Worm (Caenorhabditis elegans) whole organism, L4 larva: Measurements from ENCODE around the gene C08B6.10.

ENCODE experiments used
- D1046.2 ChIP-seq: fragments of 200-800 bp; sonication (Bioruptor generic); IDR thresholded peaks from 2 replicates; pipeline ENCODE4 v1.3.6; 2022; ENCODE audit warnings: missing genetic modification characterization, missing compliant biosample characterization
- F26F4.8 ChIP-seq: fragments of 200-800 bp; sonication (Bioruptor generic); conservative IDR thresholded peaks from 2 replicates; pipeline ENCODE4 v1.3.6; 2022; ENCODE audit warnings: missing genetic modification characterization, missing compliant biosample characterization
- F37D6.2 ChIP-seq: sonication (generic microtip); optimal IDR thresholded peaks from 2 replicates; lab custom pipeline; 2016; ENCODE audit warnings: mild to moderate bottlenecking, missing genetic modification characterization, missing compliant biosample characterization
- F44E2.7 ChIP-seq: fragments of 200-800 bp; sonication (Bioruptor generic); IDR thresholded peaks from 2 replicates; pipeline ENCODE4 v2.1.2; 2022; ENCODE audit warnings: missing genetic modification characterization, missing compliant biosample characterization
- F49E8.2 ChIP-seq: sonication (generic microtip); optimal IDR thresholded peaks from 2 replicates; lab custom pipeline; 2016; ENCODE audit warnings: missing compliant biosample characterization, mild to moderate bottlenecking, missing genetic modification characterization, borderline replicate concordance
- R02D3.7 ChIP-seq: fragments of 150-350 bp; sonication (generic microtip); optimal IDR thresholded peaks from 3 replicates; lab custom pipeline; 2014; ENCODE audit warnings: missing biosample characterization, missing genetic modification characterization
- T26A8.4 ChIP-seq: fragments of 200-800 bp; sonication (Bioruptor generic); IDR thresholded peaks from 2 replicates; pipeline ENCODE4 v1.3.6; 2022; ENCODE audit warnings: missing genetic modification characterization, missing compliant biosample characterization
- Y5F2A.4 ChIP-seq: fragments of 200-800 bp; sonication (Bioruptor generic); optimal IDR thresholded peaks from 2 replicates; lab custom pipeline; 2018; ENCODE audit warnings: mild to moderate bottlenecking, missing genetic modification characterization, missing compliant biosample characterization
- Y75B8A.6 ChIP-seq: fragments of 200-800 bp; sonication (Bioruptor generic); IDR thresholded peaks from 2 replicates; pipeline ENCODE4 v1.3.6; 2022; ENCODE audit warnings: missing genetic modification reagents, missing genetic modification characterization, missing compliant biosample characterization
- arid-1 ChIP-seq: fragments of 200-800 bp; sonication (Bioruptor generic); conservative IDR thresholded peaks from 2 replicates; pipeline ENCODE4 v1.3.6; 2022; ENCODE audit warnings: missing genetic modification reagents, missing genetic modification characterization, missing compliant biosample characterization
- attf-4 ChIP-seq: sonication (generic microtip); optimal IDR thresholded peaks from 3 replicates; lab custom pipeline; 2017; ENCODE audit warnings: missing biosample characterization, missing genetic modification characterization
- ceh-20 ChIP-seq: fragments of 200-800 bp; sonication (Bioruptor generic); IDR thresholded peaks from 2 replicates; pipeline ENCODE4 v1.3.6; 2022; ENCODE audit warnings: missing genetic modification reagents, missing genetic modification characterization, missing compliant biosample characterization
- ceh-28 ChIP-seq: fragments of 150-350 bp; optimal IDR thresholded peaks from 2 replicates; lab custom pipeline; 2014; ENCODE audit warnings: missing biosample characterization, missing genetic modification reagents, missing genetic modification characterization
- ceh-32 ChIP-seq: sonication (generic microtip); optimal IDR thresholded peaks from 2 replicates; lab custom pipeline; 2016; ENCODE audit warnings: mild to moderate bottlenecking, missing genetic modification characterization, missing compliant biosample characterization; ENCODE audit not compliant: poor library complexity
- ceh-44 ChIP-seq: fragments of 200-800 bp; sonication (Bioruptor generic); IDR thresholded peaks from 2 replicates; pipeline ENCODE4 v1.3.6; 2022; ENCODE audit warnings: missing genetic modification reagents, missing genetic modification characterization, missing compliant biosample characterization
- cey-2 ChIP-seq: sonication (generic microtip); optimal IDR thresholded peaks from 3 replicates; lab custom pipeline; 2017; ENCODE audit warnings: missing genetic modification characterization, mild to moderate bottlenecking, missing compliant biosample characterization, antibody characterized with exemption, borderline replicate concordance; ENCODE audit not compliant: insufficient read depth
- daf-19 ChIP-seq: fragments of 200-800 bp; sonication (Bioruptor generic); conservative IDR thresholded peaks from 2 replicates; pipeline ENCODE4 v1.3.6; 2022; ENCODE audit warnings: missing genetic modification characterization, missing compliant biosample characterization
- dmd-6 ChIP-seq: fragments of 200-800 bp; sonication (Bioruptor generic); IDR thresholded peaks from 2 replicates; pipeline ENCODE4 v1.3.6; 2022; ENCODE audit warnings: missing genetic modification reagents, missing genetic modification characterization, missing compliant biosample characterization
- dmd-9 ChIP-seq: fragments of 200-800 bp; sonication (Bioruptor generic); IDR thresholded peaks from 2 replicates; pipeline ENCODE4 v1.3.6; 2022; ENCODE audit warnings: missing genetic modification reagents, missing genetic modification characterization, missing compliant biosample characterization
- dve-1 ChIP-seq: sonication (generic microtip); optimal IDR thresholded peaks from 2 replicates; lab custom pipeline; 2017; ENCODE audit warnings: antibody characterized with exemption, mild to moderate bottlenecking, missing genetic modification characterization, missing compliant biosample characterization; ENCODE audit not compliant: insufficient read depth
- fkh-10 ChIP-seq: fragments of 150-350 bp; optimal IDR thresholded peaks from 2 replicates; lab custom pipeline; 2014; ENCODE audit warnings: missing biosample characterization, missing genetic modification reagents, missing genetic modification characterization
- gei-8 ChIP-seq: fragments of 200-800 bp; sonication (Bioruptor generic); optimal IDR thresholded peaks from 2 replicates; lab custom pipeline; 2018; ENCODE audit warnings: mild to moderate bottlenecking, missing genetic modification characterization, missing compliant biosample characterization
- hlh-30 ChIP-seq: sonication (generic microtip); optimal IDR thresholded peaks from 2 replicates; lab custom pipeline; 2017; ENCODE audit warnings: antibody characterized with exemption, mild to moderate bottlenecking, missing genetic modification characterization, missing compliant biosample characterization; ENCODE audit not compliant: insufficient read depth
- lin-13 ChIP-seq: fragments of 150-350 bp; optimal IDR thresholded peaks from 2 replicates; lab custom pipeline; 2014; ENCODE audit warnings: missing biosample characterization, missing genetic modification reagents, missing genetic modification characterization
- lin-39 ChIP-seq: fragments of 150-350 bp; optimal IDR thresholded peaks from 2 replicates; lab custom pipeline; 2014; ENCODE audit warnings: missing biosample characterization, missing genetic modification reagents, missing genetic modification characterization
- mdt-29 ChIP-seq: fragments of 200-800 bp; sonication (Bioruptor generic); IDR thresholded peaks from 2 replicates; pipeline ENCODE4 v1.3.6; 2022; ENCODE audit warnings: missing genetic modification reagents, missing genetic modification characterization, missing compliant biosample characterization
- mep-1 ChIP-seq: fragments of 150-350 bp; sonication (generic microtip); optimal IDR thresholded peaks from 3 replicates; lab custom pipeline; 2014; ENCODE audit warnings: missing biosample characterization, missing genetic modification characterization
- mxl-2 ChIP-seq: fragments of 200-800 bp; sonication (Bioruptor generic); conservative IDR thresholded peaks from 2 replicates; pipeline ENCODE4 v1.3.6; 2022; ENCODE audit warnings: missing genetic modification reagents, missing genetic modification characterization, missing compliant biosample characterization
- mxl-3 ChIP-seq: fragments of 200-800 bp; sonication (Bioruptor generic); optimal IDR thresholded peaks from 2 replicates; lab custom pipeline; 2018; ENCODE audit warnings: mild to moderate bottlenecking, missing genetic modification characterization, missing compliant biosample characterization
- nhr-111 ChIP-seq: fragments of 200-800 bp; sonication (Bioruptor generic); optimal IDR thresholded peaks from 2 replicates; lab custom pipeline; 2018; ENCODE audit warnings: mild to moderate bottlenecking, missing genetic modification characterization, missing compliant biosample characterization
- nhr-25 ChIP-seq: sonication (generic microtip); optimal IDR thresholded peaks from 2 replicates; lab custom pipeline; 2017; ENCODE audit warnings: missing genetic modification characterization, mild to moderate bottlenecking, missing compliant biosample characterization, antibody characterized with exemption, moderate library complexity, borderline replicate concordance; ENCODE audit not compliant: insufficient read depth
- nhr-41 ChIP-seq: fragments of 200-800 bp; sonication (Bioruptor generic); IDR thresholded peaks from 2 replicates; pipeline ENCODE4 v1.3.6; 2022; ENCODE audit warnings: missing genetic modification reagents, missing genetic modification characterization, missing compliant biosample characterization
- nhr-48 ChIP-seq: sonication (generic microtip); optimal IDR thresholded peaks from 2 replicates; lab custom pipeline; 2016; ENCODE audit warnings: mild to moderate bottlenecking, missing genetic modification characterization, missing compliant biosample characterization
- nhr-77 ChIP-seq: fragments of 150-350 bp; optimal IDR thresholded peaks from 2 replicates; lab custom pipeline; 2014; ENCODE audit warnings: missing biosample characterization, missing genetic modification characterization
- pha-4 ChIP-seq, 2 experiments: fragments of 150-350 bp in 1 of 2; fragments of 200-800 bp in 1 of 2; sonication (Bioruptor generic) in 1 of 2; IDR thresholded peaks in 1 of 2; optimal IDR thresholded peaks in 1 of 2; 2 replicates each; pipeline versions ENCODE4 v1.3.6 to Lab custom; 2014 to 2022; ENCODE audit warnings: missing genetic modification characterization in 2 of 2, missing genetic modification reagents in 2 of 2, missing biosample characterization in 1 of 2, missing compliant biosample characterization in 1 of 2
- pqm-1 ChIP-seq: sonication (generic microtip); optimal IDR thresholded peaks from 2 replicates; lab custom pipeline; 2017; ENCODE audit warnings: missing biosample characterization, missing genetic modification characterization
- sdz-12 ChIP-seq: fragments of 200-800 bp; sonication (Bioruptor generic); optimal IDR thresholded peaks from 2 replicates; lab custom pipeline; 2018; ENCODE audit warnings: mild to moderate bottlenecking, missing genetic modification characterization, missing compliant biosample characterization
- spr-3 ChIP-seq: fragments of 200-800 bp; sonication (Bioruptor generic); optimal IDR thresholded peaks from 2 replicates; lab custom pipeline; 2018; ENCODE audit warnings: mild to moderate bottlenecking, missing genetic modification characterization, missing compliant biosample characterization
- unc-62 ChIP-seq, 3 experiments: fragments of 150-350 bp in 1 of 3; sonication (generic microtip); optimal IDR thresholded peaks in 2 of 3; peaks in 1 of 3; 1 replicate in 1 of 3; 2 replicates in 2 of 3; lab custom pipeline; 2014 to 2017; ENCODE audit warnings: missing biosample characterization in 3 of 3, missing genetic modification characterization in 3 of 3, missing genetic modification reagents in 3 of 3, missing genotype in 1 of 3
- vab-7 ChIP-seq: fragments of 200-800 bp; sonication (Bioruptor generic); IDR thresholded peaks from 2 replicates; pipeline ENCODE4 v1.3.6; 2022; ENCODE audit warnings: missing genetic modification reagents, missing genetic modification characterization, missing compliant biosample characterization
- zag-1 ChIP-seq: fragments of 150-350 bp; optimal IDR thresholded peaks from 2 replicates; lab custom pipeline; 2014; ENCODE audit warnings: missing biosample characterization, missing genetic modification characterization
- zfp-3 ChIP-seq: fragments of 200-800 bp; sonication (Bioruptor generic); conservative IDR thresholded peaks from 2 replicates; pipeline ENCODE4 v1.3.6; 2022; ENCODE audit warnings: missing genetic modification reagents, missing genetic modification characterization, missing compliant biosample characterization

The C08B6.10 gene

DNA sequence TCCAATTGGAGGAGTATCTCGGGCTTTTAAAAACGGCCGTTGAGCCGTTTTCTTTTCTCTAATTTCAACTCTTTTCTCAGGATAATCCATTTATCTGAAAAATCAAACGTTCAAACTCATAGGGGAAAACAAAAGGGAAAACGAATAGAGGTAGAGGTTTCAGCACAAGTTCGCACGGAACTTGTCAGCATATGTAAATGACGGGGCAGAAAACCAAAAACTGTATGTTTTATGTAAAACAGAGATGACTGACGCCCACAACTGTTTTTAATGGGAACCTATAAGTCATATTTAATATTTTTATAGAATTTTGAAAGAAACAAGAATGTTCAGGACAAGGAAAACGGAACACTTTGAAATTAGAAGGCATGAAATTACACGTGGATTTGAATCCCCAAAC, 41.1 kb downstream of the C08B6.10 start, which contains the start of gene C51E3.6 (continued):
- no peak for TF ChIP-seq pqm-1

DNA sequence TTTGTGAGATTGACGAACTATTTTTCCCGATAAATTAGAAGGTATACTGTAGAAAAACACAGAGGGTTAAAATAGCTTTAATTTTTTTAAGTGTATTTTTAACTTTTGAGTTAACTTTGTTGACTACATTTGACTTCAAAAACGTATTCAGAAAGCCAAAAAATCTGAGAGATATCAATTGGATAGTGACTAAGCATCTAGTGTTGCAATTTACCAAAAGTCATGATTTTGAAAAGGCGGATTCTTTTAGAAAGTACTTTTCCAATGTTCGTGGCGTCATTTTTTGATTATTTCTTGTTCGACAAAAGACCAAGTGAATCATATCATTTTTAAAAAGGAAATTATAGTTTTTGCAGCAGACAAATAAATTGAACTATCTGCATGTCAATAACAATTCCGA, 43.6 kb downstream of the C08B6.10 start:
- no peak for TF ChIP-seq pha-4 (GFP tag; IDR thresholded peaks at IDR 0.05; lab: Robert Waterston, UW)
- TF ChIP-seq pha-4 (tag; optimal IDR thresholded peaks at IDR 0.05; lab: Kevin White, UChicago), result no peak
- TF ChIP-seq lin-13 (GFP tag; lab: Kevin White, UChicago), result peak; percentile 24
- no peak for TF ChIP-seq zag-1 (tag; lab: Kevin White, UChicago)
- no peak for TF ChIP-seq Y5F2A.4 (GFP tag; lab: Kevin White, UChicago)
- no peak for TF ChIP-seq mdt-29 (GFP tag; lab: Robert Waterston, UW)
- no peak for TF ChIP-seq nhr-111 (GFP tag; lab: Kevin White, UChicago)
- TF ChIP-seq mep-1 (tag; lab: Kevin White, UChicago), result peak; percentile 49
- no peak for TF ChIP-seq T26A8.4 (GFP tag; lab: Robert Waterston, UW)
- TF ChIP-seq dmd-9 (GFP tag; lab: Robert Waterston, UW), result no peak

DNA sequence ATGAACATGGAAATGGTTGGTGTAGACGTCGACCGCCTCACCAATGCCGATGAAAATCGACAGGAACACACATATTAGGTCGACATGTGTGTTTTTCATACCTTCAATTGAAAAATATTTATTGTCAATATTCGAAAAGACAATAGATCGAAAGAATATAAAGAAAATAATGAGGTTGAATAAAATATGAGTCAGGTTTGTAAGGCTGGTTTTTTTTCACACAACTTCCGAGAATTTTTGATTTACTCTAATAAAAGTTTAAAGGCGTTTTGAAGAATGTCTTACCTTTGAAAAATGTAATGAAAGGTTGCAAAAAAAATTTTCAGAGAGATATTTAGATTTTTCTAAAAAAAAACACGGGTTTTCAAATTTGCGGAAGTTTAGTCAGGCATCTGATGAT, 48.4 kb downstream of the C08B6.10 start, which contains the start of gene egl-3:
Gene egl-3, minus strand, starts transcription at position 101 of the 400 bp plus-strand sequence.
- TF ChIP-seq F37D6.2 (tag; lab: Kevin White, UChicago) (no peak), unc-62 (GFP tag; optimal IDR thresholded peaks at IDR 0.05 in 1 of 2; lab: Kevin White, UChicago) (peak in 1 of 2 experiments; percentile 26), unc-62 (tag; optimal IDR thresholded peaks at IDR 0.05; lab: Kevin White, UChicago) (no peak)

DNA sequence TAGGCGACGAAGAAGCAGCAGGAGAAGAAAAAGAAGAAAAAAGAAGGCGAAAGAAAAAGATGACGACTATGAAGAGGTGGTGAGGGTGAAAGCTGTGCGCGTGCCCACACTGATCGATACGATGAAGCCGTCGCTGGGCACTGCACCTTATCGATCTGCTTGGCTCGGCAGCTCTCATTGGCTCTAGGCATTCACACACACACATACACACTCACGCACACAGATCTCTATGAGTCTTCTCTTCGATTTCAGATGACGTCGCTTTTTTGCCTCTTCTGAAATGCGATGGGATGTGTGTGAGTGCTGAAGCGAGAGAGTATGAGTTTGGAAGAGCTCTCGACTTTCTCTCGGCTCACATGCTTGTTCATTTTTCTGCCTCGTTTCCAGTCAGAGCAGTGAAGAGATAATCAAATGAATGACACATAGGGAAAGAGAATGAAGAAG, 49.4 kb downstream of the C08B6.10 start:
- TF ChIP-seq zfp-3 (GFP tag; lab: Robert Waterston, UW), result no peak
- no peak for TF ChIP-seq lin-39 (tag; lab: Kevin White, UChicago)
- no peak for TF ChIP-seq gei-8
- TF ChIP-seq zag-1 (tag; lab: Kevin White, UChicago), result peak; percentile 20
- no peak for TF ChIP-seq cey-2
- TF ChIP-seq hlh-30 (tag; lab: Kevin White, UChicago), result peak; percentile 73
- TF ChIP-seq dve-1 (tag; lab: Kevin White, UChicago), result no peak
- TF ChIP-seq R02D3.7, result no peak
- peak; percentile 47 for TF ChIP-seq dmd-6 (GFP tag; lab: Robert Waterston, UW)
- no peak for TF ChIP-seq nhr-41 (GFP tag; lab: Robert Waterston, UW)
- no peak for TF ChIP-seq F44E2.7 (GFP tag; lab: Robert Waterston, UW)
- peak; percentile 25 for TF ChIP-seq nhr-48 (tag; lab: Kevin White, UChicago)
- no peak for TF ChIP-seq mxl-2 (GFP tag; lab: Robert Waterston, UW)
- TF ChIP-seq attf-4 (tag; lab: Kevin White, UChicago), result no peak
- peak; percentile 78 for TF ChIP-seq ceh-28 (tag; lab: Kevin White, UChicago)
- no peak for TF ChIP-seq Y5F2A.4 (GFP tag; lab: Kevin White, UChicago)
- no peak for TF ChIP-seq T26A8.4 (GFP tag; lab: Robert Waterston, UW)
- TF ChIP-seq F49E8.2 (tag; lab: Kevin White, UChicago), result no peak
- peak; percentile 28 for TF ChIP-seq mxl-3 (GFP tag; lab: Kevin White, UChicago)
- no peak for TF ChIP-seq nhr-77
- TF ChIP-seq ceh-20 (GFP tag; lab: Robert Waterston, UW), result peak; percentile 58; the same call in 1 of the 2 replicates
- 0 out of 2 replicates have a peak, but pooled peaks have one; percentile 31 for TF ChIP-seq arid-1 (GFP tag; lab: Robert Waterston, UW)
- TF ChIP-seq fkh-10 (GFP tag; lab: Kevin White, UChicago), result peak; percentile 98
- no peak for TF ChIP-seq nhr-25 (tag; lab: Kevin White, UChicago)
- TF ChIP-seq D1046.2 (GFP tag; lab: Robert Waterston, UW), result no peak
- TF ChIP-seq ceh-44, result no peak
- TF ChIP-seq F26F4.8, result no peak
- no peak for TF ChIP-seq nhr-111 (GFP tag; lab: Kevin White, UChicago)
- TF ChIP-seq ceh-32 (tag; lab: Kevin White, UChicago), result no peak
- TF ChIP-seq lin-13 (GFP tag; lab: Kevin White, UChicago), result no peak
- 0 out of 2 replicates have a peak, but pooled peaks have one; percentile 33 for TF ChIP-seq vab-7 (GFP tag; lab: Robert Waterston, UW)
- TF ChIP-seq Y75B8A.6 (GFP tag; lab: Robert Waterston, UW), result no peak
- no peak for TF ChIP-seq spr-3
- TF ChIP-seq daf-19, result no peak
- TF ChIP-seq sdz-12 (GFP tag; lab: Kevin White, UChicago), result no peak
